Worm (Caenorhabditis elegans): Measurements from ENCODE around the gene cest-4.

- TF ChIP-seq B0310.2 (tag; optimal IDR thresholded peaks at IDR 0.05) (no peak), pes-1 (GFP tag; IDR thresholded peaks at IDR 0.05) (no peak), ceh-13 (GFP tag; optimal IDR thresholded peaks at IDR 0.05) (no peak), ama-1 (optimal IDR thresholded peaks at IDR 0.05) (no peak), tbx-37 (GFP tag; conservative IDR thresholded peaks at IDR 0.05) (no peak), tbx-11 (GFP tag; IDR thresholded peaks at IDR 0.05) (no peak)
Observed at ce11 chrIV:6802132-6802531, at the start of gene cest-4, which contains the start of gene C17H12.11.
